Worm (Caenorhabditis elegans) whole organism, late embryonic: ENCODE data around the gene B0496.11.

Experiments used
- C08G9.2 ChIP-seq: sonication (generic microtip); optimal IDR thresholded peaks from 2 replicates; lab custom pipeline; 2016; ENCODE audit warnings: mild to moderate bottlenecking, missing genetic modification characterization, moderate library complexity, missing compliant biosample characterization
- K02D7.2 ChIP-seq: sonication (generic microtip); optimal IDR thresholded peaks from 2 replicates; lab custom pipeline; 2017; ENCODE audit warnings: mild to moderate bottlenecking, missing genetic modification characterization, missing compliant biosample characterization
- K09A11.1 ChIP-seq: sonication (generic microtip); optimal IDR thresholded peaks from 2 replicates; lab custom pipeline; 2017; ENCODE audit warnings: antibody characterized with exemption, mild to moderate bottlenecking, missing genetic modification characterization, missing compliant biosample characterization; ENCODE audit not compliant: insufficient read depth
- T23F11.4 ChIP-seq: fragments of 200-800 bp; sonication (Bioruptor generic); optimal IDR thresholded peaks from 2 replicates; lab custom pipeline; 2018; ENCODE audit warnings: mild to moderate bottlenecking, missing genetic modification characterization, missing compliant biosample characterization
- ceh-14 ChIP-seq: sonication (generic microtip); optimal IDR thresholded peaks from 2 replicates; lab custom pipeline; 2016; ENCODE audit warnings: missing genotype, missing genetic modification characterization, missing compliant biosample characterization
- ceh-18 ChIP-seq: sonication (generic microtip); optimal IDR thresholded peaks from 2 replicates; lab custom pipeline; 2016; ENCODE audit warnings: missing genetic modification characterization, missing compliant biosample characterization
- ceh-19 ChIP-seq: fragments of 200-800 bp; sonication (Bioruptor generic); optimal IDR thresholded peaks from 2 replicates; lab custom pipeline; 2018; ENCODE audit warnings: mild to moderate bottlenecking, missing genetic modification characterization, missing compliant biosample characterization
- ceh-2 ChIP-seq: sonication (generic microtip); optimal IDR thresholded peaks from 2 replicates; lab custom pipeline; 2016; ENCODE audit warnings: missing genotype, missing genetic modification characterization, missing compliant biosample characterization
- ceh-24 ChIP-seq: sonication (generic microtip); optimal IDR thresholded peaks from 2 replicates; lab custom pipeline; 2016; ENCODE audit warnings: mild to moderate bottlenecking, missing genetic modification characterization, missing compliant biosample characterization
- ceh-30 ChIP-seq: fragments of 150-350 bp; optimal IDR thresholded peaks from 2 replicates; lab custom pipeline; 2014; ENCODE audit warnings: missing biosample characterization, missing genetic modification characterization
- ceh-34 ChIP-seq: sonication (generic microtip); optimal IDR thresholded peaks from 2 replicates; lab custom pipeline; 2016; ENCODE audit warnings: mild to moderate bottlenecking, missing genetic modification characterization, missing compliant biosample characterization
- ceh-45 ChIP-seq: fragments of 200-800 bp; sonication (Bioruptor generic); IDR thresholded peaks from 2 replicates; pipeline ENCODE4 v1.3.6; 2022; ENCODE audit warnings: missing genetic modification reagents, missing genetic modification characterization, missing compliant biosample characterization
- ceh-48 ChIP-seq: sonication (generic microtip); optimal IDR thresholded peaks from 2 replicates; lab custom pipeline; 2016; ENCODE audit warnings: missing genetic modification characterization, inconsistent platforms, missing compliant biosample characterization
- ceh-6 ChIP-seq: fragments of 200-800 bp; sonication (Bioruptor generic); optimal IDR thresholded peaks from 2 replicates; lab custom pipeline; 2018; ENCODE audit warnings: mild to moderate bottlenecking, missing genetic modification characterization, missing compliant biosample characterization
- che-1 ChIP-seq: sonication (generic microtip); optimal IDR thresholded peaks from 2 replicates; lab custom pipeline; 2016; ENCODE audit warnings: mild to moderate bottlenecking, missing genetic modification characterization, missing compliant biosample characterization
- elt-2 ChIP-seq: sonication (generic microtip); optimal IDR thresholded peaks from 2 replicates; lab custom pipeline; 2016; ENCODE audit warnings: missing genetic modification reagents, missing genetic modification characterization, missing compliant biosample characterization
- fax-1 ChIP-seq: sonication (generic microtip); optimal IDR thresholded peaks from 2 replicates; lab custom pipeline; 2016; ENCODE audit warnings: missing genotype, missing genetic modification characterization, missing compliant biosample characterization
- fkh-10 ChIP-seq: fragments of 150-350 bp; optimal IDR thresholded peaks from 2 replicates; lab custom pipeline; 2014; ENCODE audit warnings: missing biosample characterization, missing genetic modification reagents, missing genetic modification characterization
- fkh-6 ChIP-seq: sonication (generic microtip); optimal IDR thresholded peaks from 2 replicates; lab custom pipeline; 2016; ENCODE audit warnings: missing genetic modification characterization, missing compliant biosample characterization
- gmeb-2 ChIP-seq: sonication (generic microtip); optimal IDR thresholded peaks from 2 replicates; lab custom pipeline; 2016; ENCODE audit warnings: missing genetic modification characterization, inconsistent platforms, missing compliant biosample characterization
- hlh-15 ChIP-seq: sonication (generic microtip); optimal IDR thresholded peaks from 2 replicates; lab custom pipeline; 2016; ENCODE audit warnings: missing genetic modification characterization, missing compliant biosample characterization
- hlh-8 ChIP-seq: sonication (generic microtip); optimal IDR thresholded peaks from 2 replicates; lab custom pipeline; 2016; ENCODE audit warnings: missing genotype, missing genetic modification characterization, missing compliant biosample characterization
- lin-11 ChIP-seq: fragments of 200-800 bp; sonication (Bioruptor generic); optimal IDR thresholded peaks from 2 replicates; lab custom pipeline; 2018; ENCODE audit warnings: mild to moderate bottlenecking, missing genetic modification characterization, missing compliant biosample characterization
- madf-2 ChIP-seq: sonication (generic microtip); optimal IDR thresholded peaks from 2 replicates; lab custom pipeline; 2017; ENCODE audit warnings: missing genetic modification characterization, missing compliant biosample characterization
- mec-3 ChIP-seq: sonication (generic microtip); optimal IDR thresholded peaks from 2 replicates; lab custom pipeline; 2016; ENCODE audit warnings: borderline replicate concordance, missing genetic modification characterization, missing compliant biosample characterization
- nfya-1 ChIP-seq: sonication (generic microtip); optimal IDR thresholded peaks from 2 replicates; lab custom pipeline; 2017; ENCODE audit warnings: missing genetic modification characterization, mild to moderate bottlenecking, missing compliant biosample characterization, antibody characterized with exemption, moderate library complexity
- nhr-232 ChIP-seq: sonication (generic microtip); optimal IDR thresholded peaks from 2 replicates; lab custom pipeline; 2016; ENCODE audit warnings: missing genetic modification characterization, missing compliant biosample characterization
- npax-4 ChIP-seq: sonication (generic microtip); optimal IDR thresholded peaks from 2 replicates; lab custom pipeline; 2016; ENCODE audit warnings: missing genetic modification characterization, missing compliant biosample characterization
- odd-2 ChIP-seq: sonication (generic microtip); optimal IDR thresholded peaks from 2 replicates; lab custom pipeline; 2017; ENCODE audit warnings: antibody characterized with exemption, mild to moderate bottlenecking, missing genetic modification characterization, missing compliant biosample characterization
- pag-3 ChIP-seq: sonication (generic microtip); optimal IDR thresholded peaks from 2 replicates; lab custom pipeline; 2016; ENCODE audit warnings: missing compliant biosample characterization, missing genetic modification characterization, borderline replicate concordance
- pat-9 ChIP-seq: fragments of 200-800 bp; sonication (Bioruptor generic); optimal IDR thresholded peaks from 2 replicates; lab custom pipeline; 2018; ENCODE audit warnings: mild to moderate bottlenecking, missing genetic modification characterization, moderate library complexity, missing compliant biosample characterization
- pha-2 ChIP-seq: sonication (generic microtip); optimal IDR thresholded peaks from 2 replicates; lab custom pipeline; 2017; ENCODE audit warnings: mild to moderate bottlenecking, missing genetic modification characterization, missing compliant biosample characterization
- pqm-1 ChIP-seq: sonication (generic microtip); optimal IDR thresholded peaks from 2 replicates; lab custom pipeline; 2016; ENCODE audit warnings: missing genetic modification characterization, missing compliant biosample characterization
- pros-1 ChIP-seq: fragments of 150-350 bp; optimal IDR thresholded peaks from 2 replicates; lab custom pipeline; 2014; ENCODE audit warnings: missing biosample characterization, missing genetic modification reagents, missing genetic modification characterization
- ref-2 ChIP-seq: sonication (generic microtip); optimal IDR thresholded peaks from 2 replicates; lab custom pipeline; 2016; ENCODE audit warnings: missing genetic modification characterization, missing compliant biosample characterization
- sdc-2 ChIP-seq: sonication (generic microtip); optimal IDR thresholded peaks from 2 replicates; lab custom pipeline; 2016; ENCODE audit warnings: missing genotype, missing genetic modification characterization, missing compliant biosample characterization
- syd-9 ChIP-seq: sonication (generic microtip); optimal IDR thresholded peaks from 2 replicates; lab custom pipeline; 2016; ENCODE audit warnings: mild to moderate bottlenecking, missing genetic modification characterization, moderate library complexity, missing compliant biosample characterization
- tbx-2 ChIP-seq: sonication (generic microtip); optimal IDR thresholded peaks from 2 replicates; lab custom pipeline; 2016; ENCODE audit warnings: missing genetic modification characterization, missing compliant biosample characterization
- tbx-7 ChIP-seq: sonication (generic microtip); optimal IDR thresholded peaks from 2 replicates; lab custom pipeline; 2016; ENCODE audit warnings: missing genotype, missing genetic modification characterization, missing compliant biosample characterization
- ttx-3 ChIP-seq: sonication (generic microtip); optimal IDR thresholded peaks from 2 replicates; lab custom pipeline; 2016; ENCODE audit warnings: missing genetic modification reagents, missing genetic modification characterization, missing compliant biosample characterization
- unc-42 ChIP-seq: sonication (generic microtip); optimal IDR thresholded peaks from 2 replicates; lab custom pipeline; 2016; ENCODE audit warnings: missing genotype, missing genetic modification characterization, missing compliant biosample characterization
- unc-55 ChIP-seq: sonication (generic microtip); optimal IDR thresholded peaks from 2 replicates; lab custom pipeline; 2017; ENCODE audit warnings: missing biosample characterization, missing genetic modification reagents, missing genetic modification characterization
- unc-86 ChIP-seq: sonication (generic microtip); optimal IDR thresholded peaks from 2 replicates; lab custom pipeline; 2016; ENCODE audit warnings: missing genetic modification characterization, missing compliant biosample characterization

B0496.11 gene

DNA sequence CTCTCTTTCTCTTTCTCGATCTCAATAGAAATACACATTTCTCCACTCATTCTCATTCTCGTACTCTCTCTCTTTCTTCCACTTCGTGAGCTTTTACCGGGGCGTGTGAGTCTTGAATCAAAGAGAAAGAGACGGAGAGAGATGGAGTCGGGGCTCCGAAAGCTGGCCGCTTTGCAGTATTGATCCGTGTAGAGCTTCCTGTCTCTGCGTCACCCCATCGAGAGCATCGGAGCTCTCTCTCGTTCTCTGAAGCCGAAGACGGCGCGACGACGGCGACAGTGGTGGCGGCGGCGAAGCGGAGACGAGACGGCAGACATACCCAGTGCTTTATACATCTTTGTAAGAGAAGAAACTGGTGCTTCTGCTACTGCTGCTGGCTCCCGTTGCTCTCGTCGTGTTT lies 31.7 kb downstream of the B0496.11 start (continued):
- TF ChIP-seq pqm-1 (tag; lab: Kevin White, UChicago), result no peak
- peak; percentile 94 for TF ChIP-seq ceh-48 (tag; lab: Kevin White, UChicago)
- no peak for TF ChIP-seq K09A11.1 (tag; lab: Kevin White, UChicago)
- TF ChIP-seq npax-4 (tag; lab: Kevin White, UChicago), result no peak
- no peak for TF ChIP-seq unc-86
- TF ChIP-seq K02D7.2 (tag; lab: Kevin White, UChicago), result no peak
- TF ChIP-seq odd-2 (tag; lab: Kevin White, UChicago), result no peak
- peak; percentile 76 for TF ChIP-seq ceh-14 (tag; lab: Kevin White, UChicago)
- no peak for TF ChIP-seq ceh-30 (tag; lab: Kevin White, UChicago)
- peak; percentile 34 for TF ChIP-seq pros-1 (tag; lab: Kevin White, UChicago)
- no peak for TF ChIP-seq C08G9.2
- no peak for TF ChIP-seq ref-2
- peak; percentile 6 for TF ChIP-seq sdc-2
- peak; percentile 66 for TF ChIP-seq ceh-34 (tag; lab: Kevin White, UChicago)
- TF ChIP-seq ceh-45 (GFP tag; lab: Robert Waterston, UW), result no peak

DNA sequence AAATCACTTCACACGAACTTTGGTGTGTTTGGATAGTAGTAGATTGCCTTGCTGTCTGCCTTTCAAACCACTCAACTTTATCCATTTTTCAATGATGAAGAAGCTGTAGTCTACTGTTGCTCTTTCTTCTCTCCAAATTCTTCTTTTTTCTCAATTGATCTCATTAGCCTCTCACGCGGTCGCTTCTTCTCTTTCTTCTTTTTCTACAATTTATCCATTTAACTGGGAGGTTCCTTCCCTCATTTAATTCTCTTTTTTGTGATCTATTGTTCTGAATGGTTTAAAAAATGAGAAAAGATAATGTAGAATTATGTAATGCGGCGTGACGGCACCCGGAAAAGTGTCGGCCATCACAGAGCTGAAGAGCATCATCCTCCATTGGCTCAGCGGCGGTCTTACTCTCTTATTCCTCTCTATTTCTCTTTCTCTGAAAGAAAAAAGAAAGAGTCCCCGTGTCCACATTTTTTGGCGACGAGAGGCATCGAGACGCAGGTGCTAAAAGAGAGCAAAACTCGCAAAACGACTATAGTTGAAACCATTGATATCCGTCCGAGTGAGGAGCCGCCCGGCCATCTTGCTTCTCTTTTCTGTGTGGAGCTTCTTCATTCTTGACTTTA lies 33.1 kb downstream of the B0496.11 start:
- TF ChIP-seq nfya-1, result peak; percentile 21
- no peak for TF ChIP-seq che-1
- no peak for TF ChIP-seq lin-11
- no peak for TF ChIP-seq unc-55 (GFP tag; lab: Kevin White, UChicago)
- no peak for TF ChIP-seq pqm-1 (tag; lab: Kevin White, UChicago)
- TF ChIP-seq tbx-2, result peak; percentile 24
- TF ChIP-seq hlh-15 (tag; lab: Kevin White, UChicago), result no peak
- no peak for TF ChIP-seq mec-3
- TF ChIP-seq syd-9 (tag; lab: Kevin White, UChicago), result no peak
- TF ChIP-seq ceh-34 (tag; lab: Kevin White, UChicago), result no peak
- no peak for TF ChIP-seq nhr-232 (tag; lab: Kevin White, UChicago)
- no peak for TF ChIP-seq hlh-8 (tag; lab: Kevin White, UChicago)
- peak; percentile 39 for TF ChIP-seq ceh-18 (tag; lab: Kevin White, UChicago)
- no peak for TF ChIP-seq unc-86
- no peak for TF ChIP-seq npax-4 (tag; lab: Kevin White, UChicago)
- peak; percentile 82 for TF ChIP-seq unc-42 (tag; lab: Kevin White, UChicago)
- no peak for TF ChIP-seq pha-2 (tag; lab: Kevin White, UChicago)
- no peak for TF ChIP-seq fkh-6 (tag; lab: Kevin White, UChicago)
- TF ChIP-seq fkh-10 (GFP tag; lab: Kevin White, UChicago), result no peak
- TF ChIP-seq pag-3 (tag; lab: Kevin White, UChicago), result no peak
- no peak for TF ChIP-seq ceh-6 (GFP tag; lab: Kevin White, UChicago)
- no peak for TF ChIP-seq elt-2 (tag; lab: Kevin White, UChicago)

DNA sequence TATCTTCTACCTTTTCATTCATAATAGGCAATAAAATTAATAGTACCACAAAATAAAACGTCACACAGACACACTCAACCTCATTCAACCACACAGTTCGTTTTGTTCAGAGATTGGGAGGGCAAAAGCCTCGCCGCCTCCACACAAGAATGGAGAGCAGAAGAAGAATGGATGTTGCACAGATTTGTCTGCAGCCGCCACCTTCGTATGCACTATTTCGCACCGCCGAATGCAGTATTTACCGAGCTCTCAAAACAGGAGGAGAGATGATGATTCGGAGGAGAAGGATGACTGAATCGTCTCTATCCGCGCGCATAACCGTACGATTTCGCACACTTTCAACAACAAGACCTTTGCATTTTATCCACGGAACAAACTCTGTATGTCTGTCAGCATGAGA lies 36.3 kb downstream of the B0496.11 start:
- no peak for TF ChIP-seq ceh-14 (tag; lab: Kevin White, UChicago)
- TF ChIP-seq ttx-3 (tag; lab: Kevin White, UChicago), result no peak
- no peak for TF ChIP-seq ceh-2 (tag; lab: Kevin White, UChicago)
- no peak for TF ChIP-seq madf-2 (tag; lab: Kevin White, UChicago)
- no peak for TF ChIP-seq ceh-19 (GFP tag; lab: Kevin White, UChicago)
- no peak for TF ChIP-seq hlh-15 (tag; lab: Kevin White, UChicago)
- no peak for TF ChIP-seq gmeb-2 (tag; lab: Kevin White, UChicago)
- TF ChIP-seq pat-9 (tag; lab: Kevin White, UChicago), result no peak
- no peak for TF ChIP-seq tbx-2
- no peak for TF ChIP-seq T23F11.4 (GFP tag; lab: Kevin White, UChicago)
- no peak for TF ChIP-seq hlh-8 (tag; lab: Kevin White, UChicago)
- TF ChIP-seq fax-1 (tag; lab: Kevin White, UChicago), result no peak
- TF ChIP-seq tbx-7, result no peak
- TF ChIP-seq K02D7.2 (tag; lab: Kevin White, UChicago), result no peak
- TF ChIP-seq ceh-24 (tag; lab: Kevin White, UChicago), result no peak
